Fruit fly (Drosophila melanogaster) whole organism, embryonic: ENCODE measurements around the gene CG31288.

Source experiments
- Atf3 ChIP-seq: fragments of 200-800 bp; sonication (Bioruptor generic); optimal IDR thresholded peaks from 3 replicates; lab custom pipeline; 2016; ENCODE audit warnings: missing biosample characterization, missing genetic modification characterization
- Atf6 ChIP-seq: fragments of 200-800 bp; sonication (Bioruptor generic); IDR thresholded peaks from 2 replicates; pipeline ENCODE4 v1.3.6; 2022; ENCODE audit warnings: missing biosample characterization, missing genetic modification characterization
- CG10147 ChIP-seq: fragments of 200-800 bp; sonication (Bioruptor generic); optimal IDR thresholded peaks from 2 replicates; lab custom pipeline; 2019; ENCODE audit warnings: missing biosample characterization, mild to moderate bottlenecking, missing genetic modification characterization, moderate library complexity
- CG10274 ChIP-seq: fragments of 200-800 bp; sonication (Bioruptor generic); optimal IDR thresholded peaks from 3 replicates; lab custom pipeline; 2017; ENCODE audit warnings: missing biosample characterization, mild to moderate bottlenecking, missing genetic modification characterization
- CG10462 ChIP-seq: fragments of 200-800 bp; sonication (Bioruptor generic); optimal IDR thresholded peaks from 2 replicates; lab custom pipeline; 2016; ENCODE audit warnings: missing biosample characterization, missing genetic modification characterization
- CG11085 ChIP-seq: fragments of 200-800 bp; sonication (Bioruptor generic); IDR thresholded peaks from 2 replicates; pipeline ENCODE4 v1.3.6; 2022; ENCODE audit warnings: missing biosample characterization, missing genetic modification characterization
- CG11456 ChIP-seq: fragments of 200-800 bp; sonication (Bioruptor generic); IDR thresholded peaks from 3 replicates; pipeline ENCODE4 v1.3.6; 2022; ENCODE audit warnings: missing biosample characterization, missing genetic modification characterization
- CG12299 ChIP-seq: fragments of 200-800 bp; sonication (Bioruptor generic); optimal IDR thresholded peaks from 2 replicates; lab custom pipeline; 2018; ENCODE audit warnings: missing biosample characterization, mild to moderate bottlenecking, missing genetic modification characterization
- CG14014 ChIP-seq: fragments of 200-800 bp; sonication (Bioruptor generic); IDR thresholded peaks from 2 replicates; pipeline ENCODE4 v1.3.6; 2022; ENCODE audit warnings: missing biosample characterization, missing genetic modification characterization
- CG14710 ChIP-seq: fragments of 200-800 bp; sonication (Bioruptor generic); optimal IDR thresholded peaks from 3 replicates; lab custom pipeline; 2019; ENCODE audit warnings: missing biosample characterization, mild to moderate bottlenecking, missing genetic modification characterization, moderate library complexity
- CG16815 ChIP-seq: fragments of 200-800 bp; sonication (Bioruptor generic); optimal IDR thresholded peaks from 3 replicates; lab custom pipeline; 2017; ENCODE audit warnings: missing biosample characterization, mild to moderate bottlenecking, missing genetic modification characterization
- CG2678 ChIP-seq: fragments of 200-800 bp; sonication (Bioruptor generic); optimal IDR thresholded peaks from 3 replicates; lab custom pipeline; 2019; ENCODE audit warnings: missing biosample characterization, mild to moderate bottlenecking, missing genetic modification characterization, moderate library complexity
- CG30403 ChIP-seq: fragments of 200-800 bp; sonication (Bioruptor generic); optimal IDR thresholded peaks from 3 replicates; lab custom pipeline; 2016; ENCODE audit warnings: missing biosample characterization, missing genetic modification characterization
- CG32767 ChIP-seq: fragments of 200-800 bp; sonication (Bioruptor generic); IDR thresholded peaks from 2 replicates; pipeline ENCODE4 v1.3.6; 2022; ENCODE audit warnings: missing biosample characterization, missing genetic modification characterization
- CG3726 ChIP-seq: fragments of 200-800 bp; sonication (Bioruptor generic); IDR thresholded peaks from 3 replicates; pipeline ENCODE4, ENCODE4 v1.3.6; 2022; ENCODE audit warnings: missing biosample characterization, missing genetic modification characterization
- CG4328 ChIP-seq: fragments of 200-800 bp; sonication (Bioruptor generic); optimal IDR thresholded peaks from 3 replicates; lab custom pipeline; 2017; ENCODE audit warnings: missing biosample characterization, missing genetic modification reagents, missing genetic modification characterization
- CG4360 ChIP-seq: fragments of 200-800 bp; sonication (Bioruptor generic); IDR thresholded peaks from 2 replicates; pipeline ENCODE4 v1.3.6; 2022; ENCODE audit warnings: missing biosample characterization, missing genetic modification characterization
- CG43689 ChIP-seq: fragments of 200-800 bp; sonication (Bioruptor generic); IDR thresholded peaks from 2 replicates; pipeline ENCODE4 v1.3.6; 2022; ENCODE audit warnings: missing biosample characterization, missing genetic modification characterization
- CG8765 ChIP-seq: fragments of 200-800 bp; sonication (Bioruptor generic); IDR thresholded peaks from 2 replicates; pipeline ENCODE4 v1.3.6; 2022; ENCODE audit warnings: missing biosample characterization, missing genetic modification characterization
- CG8924 ChIP-seq: fragments of 200-800 bp; optimal IDR thresholded peaks from 3 replicates; lab custom pipeline; 2019; ENCODE audit warnings: missing biosample characterization, mild to moderate bottlenecking, missing genetic modification characterization, moderate library complexity
- CG9215 ChIP-seq: fragments of 200-800 bp; sonication (Bioruptor generic); IDR thresholded peaks from 2 replicates; pipeline ENCODE4 v1.3.6; 2022; ENCODE audit warnings: missing biosample characterization, missing genetic modification characterization
- Doc2 ChIP-seq: fragments of 200-800 bp; sonication (Bioruptor generic); IDR thresholded peaks from 2 replicates; pipeline ENCODE4 v1.3.6; 2022; ENCODE audit warnings: missing biosample characterization, missing genetic modification characterization
- E2f2 ChIP-seq: fragments of 200-800 bp; sonication (Bioruptor generic); IDR thresholded peaks from 2 replicates; pipeline ENCODE4 v1.3.6; 2022; ENCODE audit warnings: missing biosample characterization, missing genetic modification characterization
- H2.0 ChIP-seq: fragments of 200-800 bp; sonication (Bioruptor generic); IDR thresholded peaks from 2 replicates; pipeline ENCODE4 v1.3.6; 2022; ENCODE audit warnings: missing biosample characterization, missing genetic modification characterization
- Hmx ChIP-seq: fragments of 200-800 bp; sonication (Bioruptor generic); optimal IDR thresholded peaks from 2 replicates; lab custom pipeline; 2016; ENCODE audit warnings: missing biosample characterization, missing genetic modification characterization
- Hr78 ChIP-seq, 2 experiments: fragments of 200-800 bp in 1 of 2; fragments of >200 bp in 1 of 2; sonication (Bioruptor generic) in 1 of 2; optimal IDR thresholded peaks; 2 replicates each; lab custom pipeline; 2017 to 2019; ENCODE audit warnings: missing biosample characterization in 2 of 2, missing genetic modification characterization in 2 of 2, mild to moderate bottlenecking in 1 of 2, moderate library complexity in 1 of 2
- Lhr ChIP-seq: fragments of 200-800 bp; sonication (Bioruptor generic); optimal IDR thresholded peaks from 3 replicates; lab custom pipeline; 2017; ENCODE audit warnings: mild to moderate bottlenecking, missing biosample characterization, missing genetic modification reagents, missing genetic modification characterization
- Lim3 ChIP-seq: fragments of 200-800 bp; sonication (Bioruptor generic); IDR thresholded peaks from 2 replicates; pipeline ENCODE4 v1.3.6; 2022; ENCODE audit warnings: missing biosample characterization, missing genetic modification characterization
- Max ChIP-seq: fragments of 200-800 bp; sonication (Bioruptor generic); optimal IDR thresholded peaks from 2 replicates; lab custom pipeline; 2016; ENCODE audit warnings: missing biosample characterization, mild to moderate bottlenecking, missing genetic modification characterization
- Myb ChIP-seq: fragments of 200-800 bp; sonication (Bioruptor generic); optimal IDR thresholded peaks from 2 replicates; lab custom pipeline; 2016; ENCODE audit warnings: missing biosample characterization, missing genetic modification characterization
- Ravus ChIP-seq: fragments of 200-800 bp; sonication (Bioruptor generic); IDR thresholded peaks from 2 replicates; pipeline ENCODE4 v1.3.6; 2022; ENCODE audit warnings: missing biosample characterization, missing genetic modification characterization
- Sox102F ChIP-seq: fragments of 200-800 bp; sonication (Bioruptor generic); optimal IDR thresholded peaks from 2 replicates; lab custom pipeline; 2018; ENCODE audit warnings: missing biosample characterization, mild to moderate bottlenecking, missing genetic modification characterization, moderate library complexity
- Tbp ChIP-seq: fragments of >200 bp; optimal IDR thresholded peaks from 2 replicates; lab custom pipeline; 2018; ENCODE audit warnings: missing biosample characterization, missing genetic modification characterization
- Trl ChIP-seq, 3 experiments: fragments of >200 bp in 2 of 3; fragments of 200-800 bp in 1 of 3; sonication (Bioruptor generic) in 1 of 3; optimal IDR thresholded peaks; 2 replicates in 1 of 3; 3 replicates in 2 of 3; lab custom pipeline; 2016 to 2017; ENCODE audit warnings: missing biosample characterization in 1 of 3, missing genetic modification characterization in 1 of 3
- Usf ChIP-seq: fragments of 200-800 bp; sonication (Bioruptor generic); optimal IDR thresholded peaks from 2 replicates; lab custom pipeline; 2017; ENCODE audit warnings: missing genotype, missing biosample characterization, missing genetic modification characterization
- Xbp1 ChIP-seq: fragments of 200-800 bp; sonication (Bioruptor generic); optimal IDR thresholded peaks from 3 replicates; lab custom pipeline; 2016; ENCODE audit warnings: missing biosample characterization, mild to moderate bottlenecking, missing genetic modification characterization
- bigmax ChIP-seq: fragments of 200-800 bp; sonication (Bioruptor generic); optimal IDR thresholded peaks from 2 replicates; lab custom pipeline; 2018; ENCODE audit warnings: missing biosample characterization, mild to moderate bottlenecking, missing genetic modification characterization
- exex ChIP-seq: fragments of 200-800 bp; sonication (Bioruptor generic); optimal IDR thresholded peaks from 4 replicates; lab custom pipeline; 2018; ENCODE audit warnings: missing biosample characterization, mild to moderate bottlenecking, missing genetic modification characterization, moderate library complexity
- gcm2 ChIP-seq: fragments of 200-800 bp; sonication (Bioruptor generic); optimal IDR thresholded peaks from 2 replicates; lab custom pipeline; 2016; ENCODE audit warnings: missing biosample characterization, missing genetic modification characterization
- lbe ChIP-seq: fragments of 200-800 bp; sonication (Bioruptor generic); optimal IDR thresholded peaks from 2 replicates; lab custom pipeline; 2016; ENCODE audit warnings: missing biosample characterization, mild to moderate bottlenecking, missing genetic modification characterization
- lola ChIP-seq, 3 experiments: fragments of >200 bp in 2 of 3; fragments of 200-800 bp in 1 of 3; sonication (Bioruptor generic) in 1 of 3; optimal IDR thresholded peaks; 2 replicates each; lab custom pipeline; 2017 to 2019; ENCODE audit warnings: missing biosample characterization in 3 of 3, missing genetic modification characterization in 3 of 3, mild to moderate bottlenecking in 1 of 3, moderate library complexity in 1 of 3
- nau ChIP-seq: fragments of 200-800 bp; sonication (Bioruptor generic); optimal IDR thresholded peaks from 3 replicates; lab custom pipeline; 2017; ENCODE audit warnings: missing biosample characterization, mild to moderate bottlenecking, missing genetic modification characterization, missing genetic modification reagents
- oc ChIP-seq: fragments of 200-800 bp; sonication (Bioruptor generic); optimal IDR thresholded peaks from 2 replicates; lab custom pipeline; 2018; ENCODE audit warnings: missing biosample characterization, mild to moderate bottlenecking, missing genetic modification characterization, moderate library complexity
- pfk ChIP-seq: fragments of 200-800 bp; sonication (Bioruptor generic); optimal IDR thresholded peaks from 2 replicates; lab custom pipeline; 2018; ENCODE audit warnings: missing biosample characterization, mild to moderate bottlenecking, missing genetic modification characterization, moderate library complexity
- row ChIP-seq: fragments of 200-800 bp; sonication (Bioruptor generic); IDR thresholded peaks from 3 replicates; pipeline ENCODE4 v1.3.6; 2022; ENCODE audit warnings: missing biosample characterization, missing genetic modification characterization
- shn ChIP-seq: fragments of 200-800 bp; sonication (Bioruptor generic); optimal IDR thresholded peaks from 3 replicates; lab custom pipeline; 2016; ENCODE audit warnings: missing biosample characterization, missing genetic modification characterization
- stc ChIP-seq: fragments of 200-800 bp; sonication (Bioruptor generic); IDR thresholded peaks from 2 replicates; pipeline ENCODE4 v1.3.6; 2022; ENCODE audit warnings: missing biosample characterization, missing genetic modification characterization
- sug ChIP-seq: fragments of 200-800 bp; optimal IDR thresholded peaks from 2 replicates; lab custom pipeline; 2019; ENCODE audit warnings: missing biosample characterization, mild to moderate bottlenecking, missing genetic modification characterization, moderate library complexity
- tin ChIP-seq: fragments of 200-800 bp; sonication (Bioruptor generic); optimal IDR thresholded peaks from 3 replicates; lab custom pipeline; 2016; ENCODE audit warnings: missing biosample characterization, missing genetic modification characterization
- tll ChIP-seq, 2 experiments: fragments of 200-800 bp in 1 of 2; fragments of >200 bp in 1 of 2; sonication (Bioruptor generic) in 1 of 2; optimal IDR thresholded peaks; 2 replicates each; lab custom pipeline; 2017 to 2019; ENCODE audit warnings: missing biosample characterization in 2 of 2, missing genetic modification characterization in 2 of 2, mild to moderate bottlenecking in 1 of 2, moderate library complexity in 1 of 2

The CG31288 gene

DNA sequence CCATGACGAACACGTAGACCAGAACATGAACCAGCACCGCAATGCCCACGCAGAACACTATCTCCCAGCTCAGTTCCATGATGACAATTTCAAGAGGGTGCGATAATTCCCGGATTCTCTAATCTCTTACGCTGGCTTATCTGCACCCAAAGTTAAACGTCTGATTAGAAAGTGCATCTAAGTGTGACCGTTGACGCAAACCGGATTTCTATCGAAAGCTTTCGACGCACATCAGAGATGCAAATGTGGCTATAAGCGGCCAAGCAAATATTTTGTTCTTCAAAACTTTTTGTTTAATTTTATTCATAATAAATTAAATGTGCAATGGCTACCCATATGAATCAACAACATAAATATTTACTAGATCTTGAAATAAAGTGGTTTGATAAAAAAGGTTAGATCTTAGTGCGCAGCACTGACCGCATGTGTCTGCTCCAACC, 37.0 kb downstream of the CG31288 start, which contains the start of the genes Kdsr and CG11858 (continued):
- TF ChIP-seq Trl (optimal IDR thresholded peaks at IDR 0.05; lab: Kevin White, UChicago): no peak
- peak; percentile 36 for TF ChIP-seq Trl (GFP tag; optimal IDR thresholded peaks at IDR 0.05; lab: Kevin White, UChicago)
- TF ChIP-seq stc (GFP tag; lab: Robert Waterston, UW): 0 out of 2 replicates have a peak, but pooled peaks have one; percentile 10
- peak; percentile 94 for TF ChIP-seq row (GFP tag; lab: Robert Waterston, UW)
- peak; percentile 59 for TF ChIP-seq CG9215
- TF ChIP-seq Tbp: no peak
- TF ChIP-seq nau (GFP tag; lab: Kevin White, UChicago): no peak
- TF ChIP-seq lbe (GFP tag; lab: Kevin White, UChicago): no peak
- peak; percentile 72 for TF ChIP-seq Max (GFP tag; lab: Kevin White, UChicago)
- no peak for TF ChIP-seq tll (GFP tag; optimal IDR thresholded peaks at IDR 0.05; lab: Kevin White, UChicago)
- peak; percentile 69 for TF ChIP-seq Atf6 (GFP tag; lab: Robert Waterston, UW)
- peak; percentile 68 for TF ChIP-seq CG14710 (tag; lab: Kevin White, UChicago)
- peak; percentile 63 for TF ChIP-seq exex (tag; lab: Kevin White, UChicago)
- TF ChIP-seq CG3726 (GFP tag; lab: Robert Waterston, UW): no peak
- TF ChIP-seq Lim3 (GFP tag; lab: Robert Waterston, UW): no peak
- TF ChIP-seq Lhr (GFP tag; lab: Kevin White, UChicago): peak; percentile 37
- TF ChIP-seq Sox102F (GFP tag; lab: Kevin White, UChicago): peak; percentile 72
- peak; percentile 13 for TF ChIP-seq CG16815 (GFP tag; lab: Kevin White, UChicago)
- TF ChIP-seq CG43689: 0 out of 2 replicates have a peak, but pooled peaks have one; percentile 15
- peak; percentile 23; the same call in 1 of the 2 replicates for TF ChIP-seq CG32767 (GFP tag; lab: Robert Waterston, UW)
- TF ChIP-seq CG10147 (GFP tag; lab: Kevin White, UChicago): peak; percentile 63
- peak; percentile 51 for TF ChIP-seq Myb (GFP tag; lab: Kevin White, UChicago)
- 0 out of 3 replicates have a peak, but pooled peaks have one; percentile 34 for TF ChIP-seq CG11456 (GFP tag; lab: Robert Waterston, UW)
- TF ChIP-seq tin (GFP tag; lab: Kevin White, UChicago): peak; percentile 34
- TF ChIP-seq Hr78 (GFP tag; optimal IDR thresholded peaks at IDR 0.05; lab: Kevin White, UChicago): no peak
- peak; percentile 56; the same call in 1 of the 2 replicates for TF ChIP-seq E2f2 (GFP tag; lab: Robert Waterston, UW)
- peak; percentile 82 for TF ChIP-seq CG30403 (GFP tag; lab: Kevin White, UChicago)
- peak; percentile 49 for TF ChIP-seq CG12299 (tag; lab: Kevin White, UChicago)
- no peak for TF ChIP-seq Doc2 (GFP tag; lab: Robert Waterston, UW)
- TF ChIP-seq CG8765 (GFP tag; lab: Robert Waterston, UW): peak; percentile 53
- TF ChIP-seq CG4328 (GFP tag; lab: Kevin White, UChicago): no peak
- TF ChIP-seq CG10462 (GFP tag; lab: Kevin White, UChicago): peak; percentile 19
- TF ChIP-seq Atf3 (GFP tag; lab: Kevin White, UChicago): peak; percentile 53
- TF ChIP-seq H2.0: peak; percentile 60; the same call in 1 of the 2 replicates
- TF ChIP-seq lola (GFP tag; optimal IDR thresholded peaks at IDR 0.05; lab: Kevin White, UChicago): peak in 1 of 3 experiments; percentile 53
- TF ChIP-seq shn (GFP tag; lab: Kevin White, UChicago): peak; percentile 59
- TF ChIP-seq sug (tag; lab: Kevin White, UChicago): peak; percentile 70
- TF ChIP-seq CG8924 (tag; lab: Kevin White, UChicago): peak; percentile 58
- no peak for TF ChIP-seq CG10274 (GFP tag; lab: Kevin White, UChicago)
- TF ChIP-seq gcm2: peak; percentile 28
- TF ChIP-seq bigmax: no peak
- TF ChIP-seq CG11085 (GFP tag; lab: Robert Waterston, UW): no peak
- TF ChIP-seq CG4360 (GFP tag; lab: Robert Waterston, UW): no peak
- TF ChIP-seq Xbp1: peak; percentile 75
- no peak for TF ChIP-seq pfk (GFP tag; lab: Kevin White, UChicago)
- peak; percentile 11; the same call in 1 of the 2 replicates for TF ChIP-seq Ravus (GFP tag; lab: Robert Waterston, UW)
- TF ChIP-seq CG14014 (GFP tag; lab: Robert Waterston, UW): peak; percentile 77
- peak; percentile 67 for TF ChIP-seq oc (tag; lab: Kevin White, UChicago)
- TF ChIP-seq Usf (GFP tag; lab: Kevin White, UChicago): no peak
- no peak for TF ChIP-seq Hmx
- TF ChIP-seq CG2678: no peak
